Worm (Caenorhabditis elegans) whole organism, young adult: ENCODE results near the gene K04F1.9.

Experiments
- F10E7.11 ChIP-seq: sonication (generic microtip); optimal IDR thresholded peaks from 2 replicates; lab custom pipeline; 2017; ENCODE audit warnings: mild to moderate bottlenecking, missing genetic modification characterization, moderate library complexity, missing compliant biosample characterization
- F23B12.7 ChIP-seq: sonication (generic microtip); optimal IDR thresholded peaks from 2 replicates; lab custom pipeline; 2017; ENCODE audit warnings: missing genetic modification characterization, mild to moderate bottlenecking, missing compliant biosample characterization, antibody characterized with exemption, moderate library complexity; ENCODE audit not compliant: insufficient read depth
- F49E8.2 ChIP-seq: sonication (generic microtip); optimal IDR thresholded peaks from 3 replicates; lab custom pipeline; 2017; ENCODE audit warnings: missing genetic modification characterization, mild to moderate bottlenecking, missing compliant biosample characterization, antibody characterized with exemption, moderate library complexity; ENCODE audit not compliant: insufficient read depth
- ama-1 ChIP-seq, 3 experiments: fragments of 150-350 bp in 1 of 3; sonication (generic microtip) in 2 of 3; optimal IDR thresholded peaks; 2 replicates each; lab custom pipeline; 2014 to 2018; ENCODE audit warnings: missing biosample characterization in 2 of 3, missing genetic modification characterization in 2 of 3, missing genetic modification reagents in 2 of 3
- egl-44 ChIP-seq: fragments of 200-800 bp; sonication (Bioruptor generic); IDR thresholded peaks from 2 replicates; pipeline ENCODE4 v1.3.6; 2022; ENCODE audit warnings: missing genetic modification reagents, missing genetic modification characterization, missing compliant biosample characterization
- ekl-4 ChIP-seq: fragments of 200-800 bp; sonication (Bioruptor generic); IDR thresholded peaks from 2 replicates; pipeline ENCODE4 v1.3.6; 2022; ENCODE audit warnings: missing genetic modification reagents, missing genetic modification characterization, missing compliant biosample characterization
- lag-1 ChIP-seq: fragments of 200-800 bp; sonication (Bioruptor generic); IDR thresholded peaks from 2 replicates; pipeline ENCODE4 v1.3.6; 2022; ENCODE audit warnings: missing genetic modification reagents, missing genetic modification characterization, missing compliant biosample characterization
- lin-35 ChIP-seq, 3 experiments: fragments of 150-350 bp in 2 of 3; sonication (generic microtip) in 1 of 3; optimal IDR thresholded peaks; 2 replicates each; lab custom pipeline; 2014 to 2018; ENCODE audit warnings: missing biosample characterization in 3 of 3, missing genetic modification characterization in 3 of 3, missing genetic modification reagents in 3 of 3
- tbx-9 ChIP-seq: sonication (generic microtip); optimal IDR thresholded peaks from 2 replicates; lab custom pipeline; 2016; ENCODE audit warnings: borderline replicate concordance, missing genetic modification characterization, inconsistent platforms, missing compliant biosample characterization
- unc-130 ChIP-seq: sonication (generic microtip); optimal IDR thresholded peaks from 2 replicates; lab custom pipeline; 2016; ENCODE audit warnings: missing genetic modification reagents, missing genetic modification characterization, missing compliant biosample characterization

DNA sequence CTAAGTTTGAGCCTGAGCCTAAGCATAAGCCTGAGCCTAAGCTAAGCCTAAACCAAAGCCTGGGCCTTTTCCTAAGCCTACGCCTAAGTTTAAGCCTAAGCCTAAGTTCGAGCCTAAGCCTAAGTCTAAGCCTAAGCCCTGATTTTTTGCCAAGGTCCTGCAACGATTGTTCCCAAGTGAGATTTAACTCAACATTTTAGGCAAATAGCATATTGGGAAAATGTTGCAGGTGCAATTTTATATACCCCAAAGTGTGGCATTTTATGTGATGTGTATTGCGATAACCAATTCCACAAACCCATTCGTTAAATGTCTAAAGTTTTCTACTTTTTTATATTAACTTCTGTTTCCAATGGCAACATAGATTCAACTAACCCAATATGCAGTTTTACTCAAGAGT lies 2.8 kb upstream of the K04F1.9 start, which contains the start of gene irld-40:
- no peak for TF ChIP-seq F49E8.2 (tag; lab: Kevin White, UChicago)
- no peak for TF ChIP-seq unc-130 (GFP tag; lab: Kevin White, UChicago)
- TF ChIP-seq ekl-4 (GFP tag; lab: Robert Waterston, UW), result no peak
- TF ChIP-seq tbx-9 (tag; lab: Kevin White, UChicago), result no peak
- TF ChIP-seq F23B12.7 (tag; lab: Kevin White, UChicago), result no peak
- TF ChIP-seq egl-44 (GFP tag; lab: Robert Waterston, UW), result no peak
- TF ChIP-seq lag-1, result no peak
- TF ChIP-seq ama-1 (optimal IDR thresholded peaks at IDR 0.05; lab: Kevin White, UChicago), result no peak
- TF ChIP-seq ama-1 (GFP tag; optimal IDR thresholded peaks at IDR 0.05; lab: Kevin White, UChicago), result no peak
- TF ChIP-seq lin-35 (GFP tag; optimal IDR thresholded peaks at IDR 0.05; lab: Kevin White, UChicago), result no peak
- TF ChIP-seq F10E7.11 (tag; lab: Kevin White, UChicago), result no peak
